Worm (Caenorhabditis elegans): ENCODE results near the gene fbxa-81.

The fbxa-81 gene

ce11 chrX:14557352-14557935, 15.6 kb upstream of the fbxa-81 start (continued):
- TF ChIP-seq nfya-1 (tag; optimal IDR thresholded peaks at IDR 0.05): peak; percentile 45
- TF ChIP-seq hlh-8 (tag; optimal IDR thresholded peaks at IDR 0.05): no peak
- no peak for TF ChIP-seq C08G9.2 (tag; optimal IDR thresholded peaks at IDR 0.05)
- TF ChIP-seq ztf-16 (tag; optimal IDR thresholded peaks at IDR 0.05): no peak
- TF ChIP-seq F13H6.1 (tag; optimal IDR thresholded peaks at IDR 0.05): peak; percentile 31
- no peak for TF ChIP-seq pha-4 (tag; optimal IDR thresholded peaks at IDR 0.05)
- no peak for TF ChIP-seq hlh-15 (tag; optimal IDR thresholded peaks at IDR 0.05)
- TF ChIP-seq unc-55 (GFP tag; optimal IDR thresholded peaks at IDR 0.05): peak; percentile 66
- no peak for TF ChIP-seq ceh-22 (tag; optimal IDR thresholded peaks at IDR 0.05)
- no peak for TF ChIP-seq pqm-1 (tag; optimal IDR thresholded peaks at IDR 0.05)

ce11 chrX:14556403-14556802, 14.5 kb upstream of the fbxa-81 start:
- no peak for TF ChIP-seq Y22D7AL.16 (tag; optimal IDR thresholded peaks at IDR 0.05)
- no peak for TF ChIP-seq ceh-9 (tag; optimal IDR thresholded peaks at IDR 0.05)
- TF ChIP-seq ceh-48 (tag; optimal IDR thresholded peaks at IDR 0.05): no peak
- no peak for TF ChIP-seq ceh-22 (tag; optimal IDR thresholded peaks at IDR 0.05)
- no peak for TF ChIP-seq ets-4 (tag; optimal IDR thresholded peaks at IDR 0.05)
- TF ChIP-seq T23F11.4 (GFP tag; optimal IDR thresholded peaks at IDR 0.05): no peak
- TF ChIP-seq odd-2 (tag; optimal IDR thresholded peaks at IDR 0.05): no peak
- no peak for TF ChIP-seq ceh-6 (GFP tag; optimal IDR thresholded peaks at IDR 0.05)
- no peak for TF ChIP-seq pag-3 (tag; optimal IDR thresholded peaks at IDR 0.05; ENCODE audit: borderline replicate concordance)
- TF ChIP-seq ceh-30 (tag; optimal IDR thresholded peaks at IDR 0.05): no peak
- TF ChIP-seq K09A11.1 (tag; optimal IDR thresholded peaks at IDR 0.05; ENCODE audit: insufficient read depth): no peak

ce11 chrX:14549709-14550199, 7.9 kb upstream of the fbxa-81 start, which contains the start of gene ram-5:
ram-5 (plus strand) TSS chrX:14550149.
- TF ChIP-seq hlh-30 (tag; optimal IDR thresholded peaks at IDR 0.05; ENCODE audit: insufficient read depth) (no peak), dve-1 (tag; optimal IDR thresholded peaks at IDR 0.05) (no peak)

- no peak for TF ChIP-seq ceh-18 (tag; optimal IDR thresholded peaks at IDR 0.05)
- TF ChIP-seq madf-2 (tag; optimal IDR thresholded peaks at IDR 0.05): no peak
- no peak for TF ChIP-seq pax-1 (tag; optimal IDR thresholded peaks at IDR 0.05)
- no peak for TF ChIP-seq dve-1 (tag; optimal IDR thresholded peaks at IDR 0.05)
- no peak for TF ChIP-seq K02D7.2 (tag; optimal IDR thresholded peaks at IDR 0.05)
- no peak for TF ChIP-seq gmeb-2 (tag; optimal IDR thresholded peaks at IDR 0.05)
- TF ChIP-seq pros-1 (tag; optimal IDR thresholded peaks at IDR 0.05): no peak
- no peak for TF ChIP-seq ceh-31 (tag; optimal IDR thresholded peaks at IDR 0.05)
- TF ChIP-seq hlh-6 (tag; optimal IDR thresholded peaks at IDR 0.05): no peak
- TF ChIP-seq eyg-1 (tag; optimal IDR thresholded peaks at IDR 0.05): no peak
- no peak for TF ChIP-seq ceh-48 (tag; optimal IDR thresholded peaks at IDR 0.05)
- TF ChIP-seq elt-2 (tag; optimal IDR thresholded peaks at IDR 0.05): no peak
- no peak for TF ChIP-seq sox-4 (tag; optimal IDR thresholded peaks at IDR 0.05)
- TF ChIP-seq pat-9 (tag; optimal IDR thresholded peaks at IDR 0.05): no peak
- TF ChIP-seq hlh-30 (tag; optimal IDR thresholded peaks at IDR 0.05; ENCODE audit: insufficient read depth): no peak
Observed at ce11 chrX:14545543-14545942, 3.7 kb upstream of the fbxa-81 start, which contains the start of gene enri-2. enri-2 (plus strand) TSS chrX:14545843.

ce11 chrX:14543224-14543623, 1.3 kb upstream of the fbxa-81 start, which contains the start of gene T24C2.3:
T24C2.3 (plus strand) TSS chrX:14543524.
- TF ChIP-seq C08G9.2 (tag; optimal IDR thresholded peaks at IDR 0.05): no peak
- TF ChIP-seq ceh-30 (tag; optimal IDR thresholded peaks at IDR 0.05): no peak
- TF ChIP-seq ref-2 (tag; optimal IDR thresholded peaks at IDR 0.05): no peak
- no peak for TF ChIP-seq npax-4 (tag; optimal IDR thresholded peaks at IDR 0.05)
- TF ChIP-seq F13H6.1 (tag; optimal IDR thresholded peaks at IDR 0.05): no peak
- no peak for TF ChIP-seq dve-1 (tag; optimal IDR thresholded peaks at IDR 0.05)
- TF ChIP-seq ceh-48 (tag; optimal IDR thresholded peaks at IDR 0.05): no peak
- no peak for TF ChIP-seq T23F11.4 (GFP tag; optimal IDR thresholded peaks at IDR 0.05)
- no peak for TF ChIP-seq nhr-11 (tag; optimal IDR thresholded peaks at IDR 0.05)

Data from whole organism, late embryonic.